Fruit fly (Drosophila melanogaster) whole organism, embryonic: ENCODE results near the gene nAChRalpha7.
A peak's percentile ranks its signal among the peaks of the same experiment; 100 is the strongest.

Source experiments
- Ada2b ChIP-seq: fragments of 200-800 bp; sonication (Bioruptor generic); IDR thresholded peaks from 2 replicates; pipeline ENCODE4 v1.3.6; 2022; ENCODE audit warnings: missing biosample characterization, missing genetic modification characterization
- Atf-2 ChIP-seq: fragments of 200-800 bp; sonication (Bioruptor generic); optimal IDR thresholded peaks from 2 replicates; lab custom pipeline; 2016; ENCODE audit warnings: missing biosample characterization, missing genetic modification characterization
- CG10147 ChIP-seq: fragments of 200-800 bp; sonication (Bioruptor generic); optimal IDR thresholded peaks from 2 replicates; lab custom pipeline; 2019; ENCODE audit warnings: missing biosample characterization, mild to moderate bottlenecking, missing genetic modification characterization, moderate library complexity
- CG10462 ChIP-seq: fragments of 200-800 bp; sonication (Bioruptor generic); optimal IDR thresholded peaks from 2 replicates; lab custom pipeline; 2016; ENCODE audit warnings: missing biosample characterization, missing genetic modification characterization
- CG11695 ChIP-seq: fragments of 200-800 bp; sonication (Bioruptor generic); IDR thresholded peaks from 3 replicates; pipeline ENCODE4 v1.3.6; 2022; ENCODE audit warnings: missing biosample characterization, missing genetic modification characterization
- CG12769 ChIP-seq: fragments of 200-800 bp; sonication (Bioruptor generic); optimal IDR thresholded peaks from 2 replicates; lab custom pipeline; 2019; ENCODE audit warnings: missing biosample characterization, mild to moderate bottlenecking, missing genetic modification characterization, moderate library complexity
- CG13424 ChIP-seq: fragments of 200-800 bp; sonication (Bioruptor generic); optimal IDR thresholded peaks from 2 replicates; lab custom pipeline; 2019; ENCODE audit warnings: missing biosample characterization, mild to moderate bottlenecking, missing genetic modification characterization, moderate library complexity
- CG13624 ChIP-seq: fragments of 200-800 bp; sonication (Bioruptor generic); optimal IDR thresholded peaks from 2 replicates; lab custom pipeline; 2016; ENCODE audit warnings: missing biosample characterization, missing genetic modification characterization
- CG13775 ChIP-seq: fragments of 200-800 bp; sonication (Bioruptor generic); optimal IDR thresholded peaks from 3 replicates; lab custom pipeline; 2017; ENCODE audit warnings: missing biosample characterization, mild to moderate bottlenecking, missing genetic modification characterization
- CG15269 ChIP-seq: fragments of 200-800 bp; sonication (Bioruptor generic); optimal IDR thresholded peaks from 2 replicates; lab custom pipeline; 2018; ENCODE audit warnings: missing biosample characterization, mild to moderate bottlenecking, missing genetic modification characterization, moderate library complexity
- CG16779 ChIP-seq: fragments of 200-800 bp; sonication (Bioruptor generic); IDR thresholded peaks from 2 replicates; pipeline ENCODE4 v1.3.6; 2022; ENCODE audit warnings: missing biosample characterization, missing genetic modification characterization
- CG16815 ChIP-seq: fragments of 200-800 bp; sonication (Bioruptor generic); optimal IDR thresholded peaks from 3 replicates; lab custom pipeline; 2017; ENCODE audit warnings: missing biosample characterization, mild to moderate bottlenecking, missing genetic modification characterization
- CG17186 ChIP-seq: fragments of 200-800 bp; sonication (Bioruptor generic); optimal IDR thresholded peaks from 3 replicates; lab custom pipeline; 2017; ENCODE audit warnings: missing biosample characterization, missing genetic modification reagents, missing genetic modification characterization
- CG3838 ChIP-seq: fragments of 200-800 bp; sonication (Bioruptor generic); optimal IDR thresholded peaks from 3 replicates; lab custom pipeline; 2016; ENCODE audit warnings: missing biosample characterization, missing genetic modification characterization
- CG42726 ChIP-seq: fragments of 200-800 bp; sonication (Bioruptor generic); IDR thresholded peaks from 2 replicates; pipeline ENCODE4 v1.3.6; 2022; ENCODE audit warnings: missing biosample characterization, missing genetic modification characterization; ENCODE audit not compliant: partially characterized antibody
- CG6272 ChIP-seq: fragments of 200-800 bp; sonication (Bioruptor generic); IDR thresholded peaks from 2 replicates; pipeline ENCODE4 v1.3.6; 2022; ENCODE audit warnings: missing biosample characterization, missing genetic modification characterization
- CG6854 ChIP-seq: fragments of 200-800 bp; sonication (Bioruptor generic); optimal IDR thresholded peaks from 3 replicates; lab custom pipeline; 2017; ENCODE audit warnings: missing biosample characterization, mild to moderate bottlenecking, missing genetic modification characterization
- CG7839 ChIP-seq: fragments of 200-800 bp; sonication (Bioruptor generic); optimal IDR thresholded peaks from 3 replicates; lab custom pipeline; 2018; ENCODE audit warnings: missing biosample characterization, mild to moderate bottlenecking, missing genetic modification characterization, moderate library complexity
- CG9932 ChIP-seq: fragments of 200-800 bp; sonication (Bioruptor generic); IDR thresholded peaks from 2 replicates; pipeline ENCODE4 v1.3.6; 2022; ENCODE audit warnings: missing biosample characterization, missing genetic modification characterization
- CHES-1-like ChIP-seq: fragments of 200-800 bp; sonication (Bioruptor generic); optimal IDR thresholded peaks from 2 replicates; lab custom pipeline; 2016; ENCODE audit warnings: missing biosample characterization, missing genetic modification characterization
- Camta ChIP-seq: fragments of 200-800 bp; sonication (Bioruptor generic); optimal IDR thresholded peaks from 2 replicates; lab custom pipeline; 2016; ENCODE audit warnings: missing biosample characterization, missing genetic modification characterization
- CoRest ChIP-seq: fragments of 200-800 bp; sonication (Bioruptor generic); optimal IDR thresholded peaks from 3 replicates; lab custom pipeline; 2018; ENCODE audit warnings: missing biosample characterization, mild to moderate bottlenecking, missing genetic modification characterization, moderate library complexity
- CrebB ChIP-seq: fragments of 200-800 bp; sonication (Bioruptor generic); optimal IDR thresholded peaks from 3 replicates; lab custom pipeline; 2018; ENCODE audit warnings: missing biosample characterization, mild to moderate bottlenecking, missing genetic modification characterization
- Ets97D ChIP-seq: fragments of 200-800 bp; sonication (Bioruptor generic); optimal IDR thresholded peaks from 3 replicates; lab custom pipeline; 2016; ENCODE audit warnings: missing biosample characterization, missing genetic modification characterization
- Jarid2 ChIP-seq: fragments of 200-800 bp; sonication (Bioruptor generic); optimal IDR thresholded peaks from 3 replicates; lab custom pipeline; 2017; ENCODE audit warnings: mild to moderate bottlenecking, missing biosample characterization, missing genetic modification reagents, missing genetic modification characterization
- Kr ChIP-seq: fragments of 200-800 bp; sonication (Bioruptor generic); optimal IDR thresholded peaks from 2 replicates; lab custom pipeline; 2017; ENCODE audit warnings: missing biosample characterization, mild to moderate bottlenecking, missing genetic modification characterization
- NK7.1 ChIP-seq: fragments of 200-800 bp; sonication (Bioruptor generic); optimal IDR thresholded peaks from 3 replicates; lab custom pipeline; 2016; ENCODE audit warnings: missing biosample characterization, missing genetic modification characterization
- Neu2 ChIP-seq: fragments of 200-800 bp; sonication (Bioruptor generic); optimal IDR thresholded peaks from 3 replicates; lab custom pipeline; 2016; ENCODE audit warnings: missing biosample characterization, missing genetic modification characterization, borderline replicate concordance
- Nf-YC ChIP-seq: fragments of 200-800 bp; optimal IDR thresholded peaks from 3 replicates; lab custom pipeline; 2019; ENCODE audit warnings: missing biosample characterization, mild to moderate bottlenecking, missing genetic modification characterization, moderate library complexity
- Rfx ChIP-seq: fragments of 200-800 bp; sonication (Bioruptor generic); IDR thresholded peaks from 2 replicates; pipeline ENCODE4 v1.3.6; 2022; ENCODE audit warnings: missing biosample characterization, missing genetic modification characterization
- Sox102F ChIP-seq: fragments of 200-800 bp; sonication (Bioruptor generic); optimal IDR thresholded peaks from 2 replicates; lab custom pipeline; 2018; ENCODE audit warnings: missing biosample characterization, mild to moderate bottlenecking, missing genetic modification characterization, moderate library complexity
- Vsx1 ChIP-seq: fragments of 200-800 bp; sonication (Bioruptor generic); optimal IDR thresholded peaks from 2 replicates; lab custom pipeline; 2017; ENCODE audit warnings: missing biosample characterization, mild to moderate bottlenecking, missing genetic modification characterization, missing genetic modification reagents
- ac ChIP-seq: fragments of 200-800 bp; sonication (Bioruptor generic); optimal IDR thresholded peaks from 3 replicates; lab custom pipeline; 2017; ENCODE audit warnings: missing biosample characterization, mild to moderate bottlenecking, missing genetic modification characterization
- amos ChIP-seq: fragments of 200-800 bp; sonication (Bioruptor generic); IDR thresholded peaks from 2 replicates; pipeline ENCODE4 v1.3.6; 2022; ENCODE audit warnings: missing biosample characterization, missing genetic modification characterization; ENCODE audit not compliant: partially characterized antibody
- bcd ChIP-seq: fragments of 200-800 bp; sonication (Bioruptor generic); optimal IDR thresholded peaks from 2 replicates; lab custom pipeline; 2017; ENCODE audit warnings: missing biosample characterization, mild to moderate bottlenecking, missing genetic modification characterization
- bsh ChIP-seq, 2 experiments: fragments of 200-800 bp; sonication (Bioruptor generic); optimal IDR thresholded peaks; 2 replicates each; lab custom pipeline; 2017 to 2018; ENCODE audit warnings: mild to moderate bottlenecking in 2 of 2, missing biosample characterization in 2 of 2, missing genetic modification characterization in 2 of 2, moderate library complexity in 1 of 2
- da ChIP-seq: fragments of 200-800 bp; sonication (Bioruptor generic); optimal IDR thresholded peaks from 2 replicates; lab custom pipeline; 2016; ENCODE audit warnings: missing biosample characterization, missing genetic modification characterization
- gt ChIP-seq: fragments of 200-800 bp; sonication (Bioruptor generic); IDR thresholded peaks from 2 replicates; pipeline ENCODE4 v1.3.6; 2022; ENCODE audit warnings: missing biosample characterization, missing genetic modification characterization
- h ChIP-seq: fragments of >200 bp; optimal IDR thresholded peaks from 2 replicates; lab custom pipeline; 2017
- jumu ChIP-seq: fragments of 200-800 bp; sonication (Bioruptor generic); optimal IDR thresholded peaks from 3 replicates; lab custom pipeline; 2016; ENCODE audit warnings: missing biosample characterization, missing genetic modification characterization
- knrl ChIP-seq: fragments of 200-800 bp; sonication (Bioruptor generic); IDR thresholded peaks from 3 replicates; pipeline ENCODE4 v1.3.6; 2022; ENCODE audit warnings: missing biosample characterization, missing genetic modification characterization; ENCODE audit not compliant: partially characterized antibody
- mam ChIP-seq: fragments of 200-800 bp; sonication (Bioruptor generic); optimal IDR thresholded peaks from 3 replicates; lab custom pipeline; 2016; ENCODE audit warnings: missing biosample characterization, missing genetic modification characterization
- rib ChIP-seq: fragments of 200-800 bp; sonication (Bioruptor generic); IDR thresholded peaks from 2 replicates; pipeline ENCODE4 v1.3.6; 2022; ENCODE audit warnings: missing biosample characterization, missing genetic modification characterization
- schlank ChIP-seq: fragments of 200-800 bp; sonication (Bioruptor generic); optimal IDR thresholded peaks from 2 replicates; lab custom pipeline; 2018; ENCODE audit warnings: missing biosample characterization, mild to moderate bottlenecking, missing genetic modification characterization
- sd ChIP-seq: fragments of 200-800 bp; sonication (Bioruptor generic); optimal IDR thresholded peaks from 3 replicates; lab custom pipeline; 2018; ENCODE audit warnings: missing biosample characterization, mild to moderate bottlenecking, missing genetic modification characterization, moderate library complexity
- sqz ChIP-seq: fragments of 200-800 bp; sonication (Bioruptor generic); optimal IDR thresholded peaks from 3 replicates; lab custom pipeline; 2018; ENCODE audit warnings: missing biosample characterization, mild to moderate bottlenecking, missing genetic modification characterization
- tgo ChIP-seq: fragments of 200-800 bp; sonication (Bioruptor generic); IDR thresholded peaks from 3 replicates; pipeline ENCODE4 v1.3.6; 2022; ENCODE audit warnings: missing biosample characterization, missing genetic modification characterization
- tll ChIP-seq, 2 experiments: fragments of 200-800 bp in 1 of 2; fragments of >200 bp in 1 of 2; sonication (Bioruptor generic) in 1 of 2; optimal IDR thresholded peaks; 2 replicates each; lab custom pipeline; 2017 to 2019; ENCODE audit warnings: missing biosample characterization in 2 of 2, missing genetic modification characterization in 2 of 2, mild to moderate bottlenecking in 1 of 2, moderate library complexity in 1 of 2
- twi ChIP-seq: fragments of 200-800 bp; optimal IDR thresholded peaks from 2 replicates; lab custom pipeline; 2019; ENCODE audit warnings: missing biosample characterization, mild to moderate bottlenecking, missing genetic modification characterization, moderate library complexity

nAChRalpha7 gene

DNA sequence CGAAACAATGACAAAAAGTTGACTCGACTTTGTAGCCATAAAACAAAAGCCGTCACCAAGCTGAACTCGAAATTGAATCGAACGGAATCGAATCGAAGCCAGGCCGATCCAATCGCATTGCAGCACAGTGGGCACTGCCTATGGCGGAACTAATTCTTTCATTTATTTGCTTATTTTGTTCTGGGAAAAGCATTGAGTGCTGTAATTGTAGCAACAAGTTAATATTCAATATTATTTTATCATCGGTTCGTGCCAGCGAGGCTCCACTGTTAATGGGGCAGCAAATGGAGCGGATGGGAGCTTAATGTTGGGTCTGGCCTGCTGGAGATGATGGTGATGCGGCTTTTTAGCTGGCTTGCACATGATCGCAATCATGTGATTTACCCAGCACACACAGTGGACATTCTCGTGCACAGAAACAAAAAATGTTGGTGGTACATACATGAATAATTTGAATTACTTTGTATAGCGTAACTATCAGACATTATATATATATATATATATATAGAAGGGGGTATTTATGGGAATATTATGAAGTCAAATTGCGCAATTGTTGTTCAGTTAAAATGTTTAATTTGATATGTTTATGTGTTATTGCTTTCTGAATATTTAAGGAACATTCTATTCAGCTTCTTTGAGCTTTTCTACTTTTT lies 58.8 kb downstream of the nAChRalpha7 start (continued):
- peak; percentile 82 for TF ChIP-seq CG10462 (GFP tag; lab: Kevin White, UChicago)
- TF ChIP-seq CoRest (tag; lab: Kevin White, UChicago), result peak; percentile 87
- peak; percentile 79 for TF ChIP-seq Nf-YC (tag; lab: Kevin White, UChicago)
- 0 out of 2 replicates have a peak, but pooled peaks have one; percentile 25 for TF ChIP-seq rib (GFP tag; lab: Robert Waterston, UW)
- peak; percentile 90 for TF ChIP-seq tgo (GFP tag; lab: Robert Waterston, UW)
- TF ChIP-seq CHES-1-like, result peak; percentile 55
- peak; percentile 85 for TF ChIP-seq bcd (GFP tag; lab: Kevin White, UChicago)
- peak; percentile 92 for TF ChIP-seq CG12769
- TF ChIP-seq Jarid2 (GFP tag; lab: Kevin White, UChicago), result peak; percentile 43
- peak; percentile 68 for TF ChIP-seq sd (tag; lab: Kevin White, UChicago)
- peak; percentile 86 for TF ChIP-seq jumu
- TF ChIP-seq h (lab: Kevin White, UChicago), result no peak
- TF ChIP-seq CG6272 (GFP tag; lab: Robert Waterston, UW), result peak; percentile 83
- TF ChIP-seq gt, result peak; percentile 75
- no peak for TF ChIP-seq knrl (GFP tag; lab: Robert Waterston, UW)
- TF ChIP-seq Neu2, result no peak
- TF ChIP-seq tll (GFP tag; optimal IDR thresholded peaks at IDR 0.05; lab: Kevin White, UChicago), result no peak
- TF ChIP-seq sqz (GFP tag; lab: Kevin White, UChicago), result peak; percentile 81
- TF ChIP-seq CG13775 (GFP tag; lab: Kevin White, UChicago), result peak; percentile 58
- no peak for TF ChIP-seq CG42726 (GFP tag; lab: Robert Waterston, UW)
- TF ChIP-seq ac (GFP tag; lab: Kevin White, UChicago), result peak; percentile 25
- peak; percentile 92 for TF ChIP-seq CG15269 (tag; lab: Kevin White, UChicago)
- peak; percentile 77 for TF ChIP-seq CG16779 (GFP tag; lab: Robert Waterston, UW)
- TF ChIP-seq Atf-2 (GFP tag; lab: Kevin White, UChicago), result peak; percentile 82
- peak; percentile 53 for TF ChIP-seq CG3838
- TF ChIP-seq mam (GFP tag; lab: Kevin White, UChicago), result peak; percentile 82
- TF ChIP-seq Kr (GFP tag; lab: Kevin White, UChicago), result no peak
- TF ChIP-seq CG11695 (GFP tag; lab: Robert Waterston, UW), result peak; percentile 84
- TF ChIP-seq CG17186, result peak; percentile 69
- TF ChIP-seq schlank (tag; lab: Kevin White, UChicago), result peak; percentile 52
- peak; percentile 94 for TF ChIP-seq Ada2b
- TF ChIP-seq Ets97D, result peak; percentile 67
- peak; percentile 82 for TF ChIP-seq CrebB (tag; lab: Kevin White, UChicago)
- TF ChIP-seq da (GFP tag; lab: Kevin White, UChicago), result peak; percentile 34
- TF ChIP-seq Sox102F (GFP tag; lab: Kevin White, UChicago), result peak; percentile 95
- peak; percentile 67 for TF ChIP-seq CG16815
- TF ChIP-seq CG10147 (GFP tag; lab: Kevin White, UChicago), result peak; percentile 67
- peak; percentile 5 for TF ChIP-seq CG6854 (GFP tag; lab: Kevin White, UChicago)
- TF ChIP-seq NK7.1, result peak; percentile 61
- peak; percentile 89 for TF ChIP-seq Rfx
- no peak for TF ChIP-seq amos (GFP tag; lab: Robert Waterston, UW)
- TF ChIP-seq CG9932 (GFP tag; lab: Robert Waterston, UW), result peak; percentile 61
- peak; percentile 71 to 93 for TF ChIP-seq bsh (GFP tag; optimal IDR thresholded peaks at IDR 0.05; lab: Kevin White, UChicago)
- TF ChIP-seq CG7839 (tag; lab: Kevin White, UChicago), result peak; percentile 90
- TF ChIP-seq Vsx1 (GFP tag; lab: Kevin White, UChicago), result peak; percentile 71
- TF ChIP-seq CG13624 (GFP tag; lab: Kevin White, UChicago), result peak; percentile 75
- TF ChIP-seq Camta (GFP tag; lab: Kevin White, UChicago), result peak; percentile 81
- TF ChIP-seq CG13424 (tag; lab: Kevin White, UChicago), result peak; percentile 92
- TF ChIP-seq twi (tag; lab: Kevin White, UChicago), result peak; percentile 67
